Worm (Caenorhabditis elegans) whole organism, L1 larva: ENCODE results near the gene F22D3.4.

Source experiments
- C16A3.4 ChIP-seq: fragments of 150-350 bp; optimal IDR thresholded peaks from 2 replicates; lab custom pipeline; 2014; ENCODE audit warnings: missing biosample characterization, missing genetic modification characterization
- F16B12.6 ChIP-seq: fragments of 150-350 bp; optimal IDR thresholded peaks from 2 replicates; lab custom pipeline; 2014; ENCODE audit warnings: missing biosample characterization, missing genetic modification characterization
- Y116A8C.19 ChIP-seq: sonication (generic microtip); optimal IDR thresholded peaks from 2 replicates; lab custom pipeline; 2016; ENCODE audit warnings: missing compliant biosample characterization, missing genetic modification characterization, borderline replicate concordance
- aha-1 ChIP-seq: fragments of 150-350 bp; optimal IDR thresholded peaks from 2 replicates; lab custom pipeline; 2014; ENCODE audit warnings: missing biosample characterization, missing genetic modification characterization
- aly-2 ChIP-seq: fragments of 150-350 bp; optimal IDR thresholded peaks from 2 replicates; lab custom pipeline; 2014; ENCODE audit warnings: missing biosample characterization, missing genetic modification characterization
- blmp-1 ChIP-seq: fragments of 150-350 bp; optimal IDR thresholded peaks from 2 replicates; lab custom pipeline; 2014; ENCODE audit warnings: missing biosample characterization, missing genetic modification characterization
- ceh-63 ChIP-seq: fragments of 200-800 bp; sonication (Bioruptor generic); optimal IDR thresholded peaks from 2 replicates; lab custom pipeline; 2018; ENCODE audit warnings: mild to moderate bottlenecking, missing genetic modification characterization, missing compliant biosample characterization
- efl-1 ChIP-seq, 4 experiments: fragments of 150-350 bp; optimal IDR thresholded peaks in 3 of 4; peaks in 1 of 4; 1 replicate in 1 of 4; 2 replicates in 3 of 4; lab custom pipeline; 2014; ENCODE audit warnings: missing biosample characterization in 2 of 4, missing genetic modification characterization in 2 of 4, missing genetic modification reagents in 2 of 4
- efl-3 ChIP-seq: fragments of 200-800 bp; sonication (Bioruptor generic); optimal IDR thresholded peaks from 2 replicates; lab custom pipeline; 2018; ENCODE audit warnings: mild to moderate bottlenecking, missing genetic modification characterization, missing compliant biosample characterization
- egl-13 ChIP-seq: sonication (generic microtip); optimal IDR thresholded peaks from 2 replicates; lab custom pipeline; 2016; ENCODE audit warnings: missing genotype, missing genetic modification reagents, missing genetic modification characterization, missing compliant biosample characterization
- egl-27 ChIP-seq, 2 experiments: fragments of 150-350 bp in 1 of 2; sonication (generic microtip); optimal IDR thresholded peaks; 3 replicates each; lab custom pipeline; 2017 to 2018; ENCODE audit warnings: missing biosample characterization in 2 of 2, missing genetic modification characterization in 2 of 2, missing genetic modification reagents in 2 of 2
- elt-2 ChIP-seq: sonication (generic microtip); optimal IDR thresholded peaks from 2 replicates; lab custom pipeline; 2016; ENCODE audit warnings: missing genetic modification characterization, mild to moderate bottlenecking, inconsistent platforms, missing compliant biosample characterization, missing genetic modification reagents
- elt-3 ChIP-seq, 6 experiments: fragments of 150-350 bp in 1 of 6; sonication (generic microtip); optimal IDR thresholded peaks; 2 replicates each; lab custom pipeline; 2017 to 2018; ENCODE audit warnings: missing biosample characterization in 6 of 6, missing genetic modification characterization in 6 of 6, inconsistent platforms in 1 of 6
- fkh-10 ChIP-seq: sonication (generic microtip); optimal IDR thresholded peaks from 2 replicates; lab custom pipeline; 2017; ENCODE audit warnings: missing biosample characterization, missing genetic modification reagents, missing genetic modification characterization
- fkh-8 ChIP-seq: sonication (generic microtip); optimal IDR thresholded peaks from 2 replicates; lab custom pipeline; 2016; ENCODE audit warnings: mild to moderate bottlenecking, missing genetic modification characterization, missing compliant biosample characterization
- fos-1 ChIP-seq: fragments of 150-350 bp; optimal IDR thresholded peaks from 2 replicates; lab custom pipeline; 2014; ENCODE audit warnings: missing biosample characterization, missing genetic modification characterization
- hlh-17 ChIP-seq: fragments of 200-800 bp; sonication (Bioruptor generic); optimal IDR thresholded peaks from 2 replicates; lab custom pipeline; 2018; ENCODE audit warnings: missing genetic modification characterization, mild to moderate bottlenecking, missing compliant biosample characterization, moderate library complexity, borderline replicate concordance
- hlh-4 ChIP-seq: sonication (generic microtip); optimal IDR thresholded peaks from 2 replicates; lab custom pipeline; 2016; ENCODE audit warnings: mild to moderate bottlenecking, missing genetic modification characterization, missing compliant biosample characterization
- irx-1 ChIP-seq: sonication (generic microtip); optimal IDR thresholded peaks from 2 replicates; lab custom pipeline; 2016; ENCODE audit warnings: missing genetic modification characterization, missing compliant biosample characterization
- isw-1 ChIP-seq: fragments of 200-800 bp; sonication (Bioruptor generic); IDR thresholded peaks from 2 replicates; pipeline ENCODE4 v1.3.6; 2022; ENCODE audit warnings: missing genetic modification characterization, missing compliant biosample characterization
- jun-1 ChIP-seq: fragments of 150-350 bp; optimal IDR thresholded peaks from 2 replicates; lab custom pipeline; 2014; ENCODE audit warnings: missing biosample characterization, missing genetic modification reagents, missing genetic modification characterization
- lin-35 ChIP-seq, 2 experiments: fragments of 150-350 bp; optimal IDR thresholded peaks; 2 replicates each; lab custom pipeline; 2014; ENCODE audit warnings: missing biosample characterization in 2 of 2, missing genetic modification characterization in 2 of 2, missing genetic modification reagents in 2 of 2
- lir-3 ChIP-seq: sonication (generic microtip); optimal IDR thresholded peaks from 2 replicates; lab custom pipeline; 2016; ENCODE audit warnings: mild to moderate bottlenecking, missing genetic modification characterization, moderate library complexity, missing compliant biosample characterization; ENCODE audit not compliant: poor library complexity
- mab-9 ChIP-seq: fragments of 200-800 bp; sonication (Bioruptor generic); IDR thresholded peaks from 2 replicates; pipeline ENCODE4 v1.3.6; 2022; ENCODE audit warnings: missing genetic modification reagents, missing genetic modification characterization, missing compliant biosample characterization
- mdl-1 ChIP-seq, 2 experiments: fragments of 150-350 bp; optimal IDR thresholded peaks; 2 replicates each; lab custom pipeline; 2014 to 2017; ENCODE audit warnings: missing biosample characterization in 2 of 2, missing genetic modification characterization in 2 of 2, inconsistent platforms in 1 of 2
- mef-2 ChIP-seq: fragments of 150-350 bp; optimal IDR thresholded peaks from 2 replicates; lab custom pipeline; 2014; ENCODE audit warnings: missing biosample characterization, missing genetic modification characterization
- mep-1 ChIP-seq: fragments of 150-350 bp; optimal IDR thresholded peaks from 2 replicates; lab custom pipeline; 2014; ENCODE audit warnings: missing biosample characterization, missing genetic modification characterization
- nhr-11 ChIP-seq: fragments of 150-350 bp; optimal IDR thresholded peaks from 2 replicates; lab custom pipeline; 2014; ENCODE audit warnings: missing biosample characterization, missing genetic modification characterization
- nhr-19 ChIP-seq: fragments of 200-800 bp; sonication (Bioruptor generic); conservative IDR thresholded peaks from 2 replicates; pipeline ENCODE4 v1.3.6; 2022; ENCODE audit warnings: missing genetic modification characterization, missing compliant biosample characterization
- nhr-20 ChIP-seq: sonication (generic microtip); optimal IDR thresholded peaks from 2 replicates; lab custom pipeline; 2016; ENCODE audit warnings: mild to moderate bottlenecking, missing genetic modification characterization, missing compliant biosample characterization
- nhr-28 ChIP-seq: fragments of 150-350 bp; optimal IDR thresholded peaks from 2 replicates; lab custom pipeline; 2014; ENCODE audit warnings: missing biosample characterization, missing genetic modification characterization
- nhr-47 ChIP-seq: sonication (generic microtip); optimal IDR thresholded peaks from 2 replicates; lab custom pipeline; 2016; ENCODE audit warnings: mild to moderate bottlenecking, missing genetic modification characterization, moderate library complexity, missing compliant biosample characterization
- nhr-76 ChIP-seq: sonication (generic microtip); optimal IDR thresholded peaks from 2 replicates; lab custom pipeline; 2017; ENCODE audit warnings: missing biosample characterization, missing genetic modification characterization
- nhr-90 ChIP-seq: sonication (generic microtip); optimal IDR thresholded peaks from 2 replicates; lab custom pipeline; 2016; ENCODE audit warnings: mild to moderate bottlenecking, missing genetic modification characterization, missing compliant biosample characterization; ENCODE audit not compliant: poor library complexity
- pqm-1 ChIP-seq: sonication (generic microtip); optimal IDR thresholded peaks from 3 replicates; lab custom pipeline; 2017; ENCODE audit warnings: missing biosample characterization, missing genetic modification characterization
- snu-23 ChIP-seq: sonication (generic microtip); optimal IDR thresholded peaks from 2 replicates; lab custom pipeline; 2016; ENCODE audit warnings: missing genetic modification characterization, missing compliant biosample characterization
- sptf-1 ChIP-seq: fragments of 150-350 bp; optimal IDR thresholded peaks from 2 replicates; lab custom pipeline; 2014; ENCODE audit warnings: missing biosample characterization, missing genetic modification characterization
- sup-37 ChIP-seq: fragments of 200-800 bp; sonication (Bioruptor generic); optimal IDR thresholded peaks from 2 replicates; lab custom pipeline; 2018; ENCODE audit warnings: mild to moderate bottlenecking, missing genetic modification characterization, missing compliant biosample characterization
- swsn-7 ChIP-seq: sonication (generic microtip); optimal IDR thresholded peaks from 2 replicates; lab custom pipeline; 2016; ENCODE audit warnings: missing genetic modification characterization, missing compliant biosample characterization
- tbx-2 ChIP-seq: sonication (generic microtip); optimal IDR thresholded peaks from 2 replicates; lab custom pipeline; 2016; ENCODE audit warnings: missing genetic modification characterization, missing compliant biosample characterization
- unc-30 ChIP-seq: sonication (generic microtip); optimal IDR thresholded peaks from 2 replicates; lab custom pipeline; 2017; ENCODE audit warnings: missing biosample characterization, missing genetic modification characterization
- unc-98 ChIP-seq: fragments of 200-800 bp; sonication (Bioruptor generic); IDR thresholded peaks from 2 replicates; pipeline ENCODE4 v1.3.6; 2022; ENCODE audit warnings: missing genetic modification characterization, missing compliant biosample characterization
- ztf-4 ChIP-seq: fragments of 150-350 bp; optimal IDR thresholded peaks from 2 replicates; lab custom pipeline; 2014; ENCODE audit warnings: missing biosample characterization, missing genetic modification characterization

Gene F22D3.4

DNA sequence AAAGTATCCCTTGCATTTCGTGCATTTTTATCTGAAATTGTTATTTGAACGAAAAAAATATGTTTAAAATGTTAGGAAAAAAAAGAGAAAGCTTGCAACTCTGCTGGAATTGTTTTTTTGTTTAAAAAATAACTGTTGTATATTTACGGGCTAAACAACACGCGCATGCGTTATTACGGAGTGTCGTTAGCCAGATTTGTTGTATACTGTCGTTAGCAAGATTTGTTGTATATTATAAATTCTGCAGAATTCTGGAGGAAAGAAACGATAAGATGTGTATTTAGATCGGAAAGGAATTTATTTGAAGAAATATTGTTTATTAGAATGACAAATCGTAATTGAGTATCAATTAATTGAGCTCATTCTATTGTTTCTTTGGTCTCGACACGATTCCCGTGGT lies 40.2 kb upstream of the F22D3.4 start, which contains the start of gene eif-2Bgamma (continued):
- TF ChIP-seq blmp-1 (peak; percentile 44), fos-1 (tag; lab: Kevin White, UChicago) (no peak), nhr-90 (no peak), Y116A8C.19 (no peak), tbx-2 (tag; lab: Kevin White, UChicago) (no peak), hlh-17 (no peak), efl-1 (optimal IDR thresholded peaks at IDR 0.05; lab: Kevin White, UChicago) (peak; percentile 45 to 59), efl-1 (GFP tag; optimal IDR thresholded peaks at IDR 0.05 in 1 of 2; lab: Kevin White, UChicago) (peak; percentile 51 to 95), sup-37 (no peak), mep-1 (peak; percentile 60), swsn-7 (tag; lab: Kevin White, UChicago) (no peak), aly-2 (no peak), nhr-47 (tag; lab: Kevin White, UChicago) (no peak), C16A3.4 (peak; percentile 32), F16B12.6 (tag; lab: Kevin White, UChicago) (peak; percentile 44), unc-30 (tag; lab: Kevin White, UChicago) (no peak), mef-2 (tag; lab: Kevin White, UChicago) (no peak), nhr-28 (tag; lab: Kevin White, UChicago) (no peak), irx-1 (tag; lab: Kevin White, UChicago) (no peak), jun-1 (tag; lab: Kevin White, UChicago) (no peak), mdl-1 (tag; optimal IDR thresholded peaks at IDR 0.05; lab: Kevin White, UChicago) (no peak)

DNA sequence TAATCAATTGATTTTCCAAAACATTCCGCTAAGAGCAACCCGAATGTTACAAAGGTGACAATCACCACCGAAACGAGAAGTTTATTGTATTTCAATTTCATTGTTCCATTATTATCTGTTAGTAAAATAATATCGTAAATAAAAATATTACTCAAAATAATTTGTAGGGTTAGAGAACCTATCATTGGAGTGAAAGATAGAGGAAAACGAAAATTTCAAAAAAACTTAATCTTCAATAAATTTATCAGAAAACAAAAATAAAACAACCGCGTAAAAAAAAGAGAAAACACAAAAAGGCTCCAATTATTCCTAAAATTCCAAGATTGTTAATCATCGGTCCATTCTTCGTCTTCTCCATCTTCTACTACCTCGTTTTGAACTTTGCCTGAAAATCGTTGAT lies 38.2 kb upstream of the F22D3.4 start, which contains the start of gene tra-2:
Gene tra-2 (minus strand): TSS at position 101 of the 400 bp plus-strand sequence.
- TF ChIP-seq aly-2 (no peak), sup-37 (no peak), snu-23 (GFP tag; lab: Kevin White, UChicago) (no peak), nhr-11 (no peak), irx-1 (tag; lab: Kevin White, UChicago) (no peak), fkh-8 (no peak), mep-1 (no peak), lir-3 (no peak), sptf-1 (tag; lab: Kevin White, UChicago) (no peak), nhr-76 (no peak), ztf-4 (tag; lab: Kevin White, UChicago) (no peak), unc-98 (GFP tag; lab: Robert Waterston, UW) (no peak), nhr-19 (GFP tag; lab: Robert Waterston, UW) (no peak), lin-35 (GFP tag; optimal IDR thresholded peaks at IDR 0.05; lab: Kevin White, UChicago) (no peak), nhr-20 (no peak)

- TF ChIP-seq isw-1 (GFP tag; lab: Robert Waterston, UW) = no peak
- no peak for TF ChIP-seq hlh-17
- TF ChIP-seq ceh-63 (GFP tag; lab: Kevin White, UChicago) = no peak
- TF ChIP-seq mab-9 (GFP tag; lab: Robert Waterston, UW) = no peak
- no peak for TF ChIP-seq hlh-4
- no peak for TF ChIP-seq fos-1 (tag; lab: Kevin White, UChicago)
- no peak for TF ChIP-seq elt-2 (tag; lab: Kevin White, UChicago)
- no peak for TF ChIP-seq mdl-1 (tag; optimal IDR thresholded peaks at IDR 0.05; lab: Kevin White, UChicago)
- no peak for TF ChIP-seq tbx-2 (tag; lab: Kevin White, UChicago)
- TF ChIP-seq, all 84 proteins: peak for 0
Observed at ce11 chrII:6958136-6958535, 30.7 kb upstream of the F22D3.4 start.

DNA sequence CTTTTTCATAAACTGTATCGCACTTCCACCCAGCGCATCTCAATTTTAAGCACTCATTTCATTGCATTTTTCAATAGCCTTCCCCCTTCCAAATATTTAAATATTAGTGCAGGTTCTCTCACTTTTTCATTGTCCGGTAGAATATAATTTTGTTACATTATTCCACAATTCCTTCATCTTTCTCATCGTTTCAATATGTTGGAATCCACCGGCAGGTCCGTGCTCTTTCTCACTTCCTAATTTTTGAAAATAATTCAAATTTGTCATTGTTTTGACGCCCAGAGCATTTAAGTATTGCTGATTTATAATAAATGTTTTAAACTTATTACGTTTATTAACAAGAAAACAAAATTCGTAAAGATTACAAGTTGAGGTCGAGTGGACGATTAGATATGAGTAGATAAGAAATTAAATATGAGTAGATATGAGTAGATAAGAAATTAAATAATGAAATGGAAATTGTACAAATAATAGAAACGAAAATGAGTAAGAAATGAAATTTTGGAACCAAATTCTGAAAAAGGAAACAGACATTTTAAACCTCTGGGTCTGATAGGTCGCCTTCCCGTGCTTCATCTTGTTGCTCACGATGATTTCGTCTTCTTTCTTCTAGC lies 27.8 kb upstream of the F22D3.4 start:
- TF ChIP-seq efl-3 (GFP tag; lab: Kevin White, UChicago) (no peak), aly-2 (peak; percentile 7), swsn-7 (tag; lab: Kevin White, UChicago) (no peak), ztf-4 (tag; lab: Kevin White, UChicago) (peak; percentile 10), fkh-10 (GFP tag; lab: Kevin White, UChicago) (no peak), pqm-1 (tag; lab: Kevin White, UChicago) (no peak), elt-3 (tag; optimal IDR thresholded peaks at IDR 0.05; lab: Kevin White, UChicago) (no peak), aha-1 (no peak), nhr-11 (no peak), mep-1 (no peak), egl-13 (tag; lab: Kevin White, UChicago) (no peak), ceh-63 (GFP tag; lab: Kevin White, UChicago) (no peak), egl-27 (tag; optimal IDR thresholded peaks at IDR 0.05; lab: Kevin White, UChicago) (no peak), Y116A8C.19 (no peak)
- TF ChIP-seq, all 84 proteins: peak for 2
